Worm (Caenorhabditis elegans) whole organism, young adult: Measurements from ENCODE around the gene nsph-4.1.

ENCODE experiments used
- K11D2.4 ChIP-seq: fragments of 200-800 bp; sonication (Bioruptor generic); IDR thresholded peaks from 2 replicates; pipeline ENCODE4 v1.3.6; 2022; ENCODE audit warnings: missing genetic modification reagents, missing genetic modification characterization, missing compliant biosample characterization
- Y56A3A.18 ChIP-seq: fragments of 200-800 bp; sonication (Bioruptor generic); IDR thresholded peaks from 2 replicates; pipeline ENCODE4 v1.3.6; 2022; ENCODE audit warnings: missing genetic modification reagents, missing genetic modification characterization, missing compliant biosample characterization
- die-1 ChIP-seq: sonication (generic microtip); optimal IDR thresholded peaks from 2 replicates; lab custom pipeline; 2016; ENCODE audit warnings: missing genotype, mild to moderate bottlenecking, missing genetic modification characterization, missing compliant biosample characterization
- nfya-1 ChIP-seq: sonication (generic microtip); optimal IDR thresholded peaks from 2 replicates; lab custom pipeline; 2017; ENCODE audit warnings: antibody characterized with exemption, missing compliant biosample characterization, missing genetic modification characterization, borderline replicate concordance; ENCODE audit not compliant: insufficient read depth
- pha-4 ChIP-seq: fragments of 150-350 bp; sonication (generic microtip); optimal IDR thresholded peaks from 2 replicates; lab custom pipeline; 2014; ENCODE audit warnings: missing biosample characterization, missing genetic modification reagents, missing genetic modification characterization

DNA sequence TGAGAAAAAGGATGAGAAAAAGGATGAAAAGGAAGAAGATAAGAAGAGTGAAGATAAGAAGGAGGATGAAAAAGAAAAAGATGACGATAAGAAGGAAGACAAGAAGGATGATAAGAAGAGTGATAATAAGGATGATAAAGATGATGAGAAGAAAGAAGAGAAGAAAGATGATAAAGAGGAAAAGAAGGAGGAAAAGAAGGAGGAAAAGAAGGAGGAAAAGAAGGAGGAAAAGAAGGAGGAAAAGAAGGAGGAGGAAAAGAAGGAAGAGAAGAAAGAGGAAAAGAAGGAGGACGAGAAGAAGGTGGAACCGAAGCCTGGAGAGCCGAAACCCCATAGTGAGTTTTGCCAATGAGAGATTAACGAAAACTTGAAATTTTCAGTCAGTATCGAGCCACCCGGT is 46.7 kb downstream of the nsph-4.1 start:
- TF ChIP-seq pha-4 (no peak), die-1 (tag; lab: Kevin White, UChicago) (no peak), nfya-1 (no peak), K11D2.4 (GFP tag; lab: Robert Waterston, UW) (no peak), Y56A3A.18 (GFP tag; lab: Robert Waterston, UW) (no peak)
